Worm (Caenorhabditis elegans) whole organism, early embryonic: Measurements from ENCODE around the gene ctsa-1.2.
"Not testable (repeated sequence)": the region's sequence is repeated elsewhere in the genome, so short reads cannot be mapped to it uniquely, and the experiment has no call there.

ENCODE experiments used
- B0310.2 ChIP-seq: sonication (generic microtip); optimal IDR thresholded peaks from 2 replicates; lab custom pipeline; 2016; ENCODE audit warnings: mild to moderate bottlenecking, missing genetic modification characterization, missing compliant biosample characterization
- F13C5.2 ChIP-seq: sonication (generic microtip); optimal IDR thresholded peaks from 2 replicates; lab custom pipeline; 2017; ENCODE audit warnings: mild to moderate bottlenecking, missing genetic modification characterization, inconsistent platforms, missing compliant biosample characterization
- aly-1 ChIP-seq: sonication (generic microtip); optimal IDR thresholded peaks from 2 replicates; lab custom pipeline; 2016; ENCODE audit warnings: missing genetic modification characterization, missing compliant biosample characterization
- ama-1 ChIP-seq: fragments of 150-350 bp; optimal IDR thresholded peaks from 2 replicates; lab custom pipeline; 2014
- ceh-13 ChIP-seq: fragments of 200-800 bp; sonication (Bioruptor generic); optimal IDR thresholded peaks from 2 replicates; lab custom pipeline; 2018; ENCODE audit warnings: mild to moderate bottlenecking, missing genetic modification characterization, missing compliant biosample characterization
- ceh-36 ChIP-seq: sonication (generic microtip); optimal IDR thresholded peaks from 2 replicates; lab custom pipeline; 2016; ENCODE audit warnings: missing genetic modification characterization, inconsistent platforms, missing compliant biosample characterization
- ets-7 ChIP-seq: sonication (generic microtip); optimal IDR thresholded peaks from 2 replicates; lab custom pipeline; 2016; ENCODE audit warnings: missing genotype, missing genetic modification characterization, missing compliant biosample characterization
- flt-1 ChIP-seq: fragments of 200-800 bp; sonication (Bioruptor generic); IDR thresholded peaks from 2 replicates; pipeline ENCODE4 v1.3.6; 2022; ENCODE audit warnings: missing genetic modification characterization, missing compliant biosample characterization
- hmbx-1 ChIP-seq: sonication (generic microtip); optimal IDR thresholded peaks from 2 replicates; lab custom pipeline; 2016; ENCODE audit warnings: mild to moderate bottlenecking, missing genetic modification characterization, missing compliant biosample characterization
- hmg-4 ChIP-seq: fragments of 200-800 bp; sonication (Bioruptor generic); optimal IDR thresholded peaks from 2 replicates; lab custom pipeline; 2018; ENCODE audit warnings: mild to moderate bottlenecking, missing genetic modification characterization, missing compliant biosample characterization
- hnd-1 ChIP-seq: sonication (generic microtip); optimal IDR thresholded peaks from 2 replicates; lab custom pipeline; 2016; ENCODE audit warnings: missing genetic modification characterization, missing compliant biosample characterization
- pes-1 ChIP-seq: fragments of 200-800 bp; sonication (Bioruptor generic); IDR thresholded peaks from 2 replicates; pipeline ENCODE4 v1.3.6; 2022; ENCODE audit warnings: missing genetic modification reagents, missing genetic modification characterization, missing compliant biosample characterization
- scrt-1 ChIP-seq: fragments of 200-800 bp; sonication (Bioruptor generic); IDR thresholded peaks from 2 replicates; pipeline ENCODE4 v1.3.6; 2022; ENCODE audit warnings: missing genetic modification characterization, missing compliant biosample characterization
- sea-1 ChIP-seq: fragments of 200-800 bp; sonication (Bioruptor generic); conservative IDR thresholded peaks from 2 replicates; pipeline ENCODE4 v1.3.6; 2022; ENCODE audit warnings: missing genetic modification characterization, missing compliant biosample characterization
- tbx-11 ChIP-seq: fragments of 200-800 bp; sonication (Bioruptor generic); IDR thresholded peaks from 2 replicates; pipeline ENCODE4 v1.3.6; 2022; ENCODE audit warnings: missing genetic modification characterization, missing compliant biosample characterization
- tbx-37 ChIP-seq: fragments of 200-800 bp; sonication (Bioruptor generic); conservative IDR thresholded peaks from 2 replicates; pipeline ENCODE4 v1.3.6; 2022; ENCODE audit warnings: missing genetic modification reagents, missing genetic modification characterization, missing compliant biosample characterization
- tra-4 ChIP-seq: sonication (generic microtip); optimal IDR thresholded peaks from 2 replicates; lab custom pipeline; 2017; ENCODE audit warnings: missing genetic modification characterization, missing compliant biosample characterization

ctsa-1.2 gene

ce11 chrII:11739199-11739598 lies at the start of gene ctsa-1.2:
Gene ctsa-1.2 (plus strand): TSS chrII:11739358.
- TF ChIP-seq B0310.2 (tag; lab: Kevin White, UChicago) (no peak), tbx-11 (no peak), hmbx-1 (tag; lab: Kevin White, UChicago) (no peak), scrt-1 (GFP tag; lab: Robert Waterston, UW) (no peak), tbx-37 (GFP tag; lab: Robert Waterston, UW) (no peak), pes-1 (GFP tag; lab: Robert Waterston, UW) (no peak), flt-1 (no peak), sea-1 (GFP tag; lab: Robert Waterston, UW) (no peak), ets-7 (no peak), hmg-4 (GFP tag; lab: Kevin White, UChicago) (no peak), ceh-36 (tag; lab: Kevin White, UChicago) (no peak), aly-1 (no peak), ceh-13 (GFP tag; lab: Kevin White, UChicago) (no peak), hnd-1 (tag; lab: Kevin White, UChicago) (no peak), ama-1 (lab: Kevin White, UChicago) (no peak), F13C5.2 (tag; lab: Kevin White, UChicago) (no peak)

ce11 chrII:11689941-11690340 lies 49.2 kb upstream of the ctsa-1.2 start:
- no peak for TF ChIP-seq aly-1

ce11 chrII:11690868-11691267 lies 48.3 kb upstream of the ctsa-1.2 start:
- no peak for TF ChIP-seq tbx-37 (GFP tag; lab: Robert Waterston, UW)
- TF ChIP-seq flt-1 = no peak

- TF ChIP-seq hmg-4 (GFP tag; lab: Kevin White, UChicago) (no peak), pes-1 (GFP tag; lab: Robert Waterston, UW) (peak; percentile 32; the same call in 1 of the 2 replicates), F13C5.2 (tag; lab: Kevin White, UChicago) (peak; percentile 65)
Observed at ce11 chrII:11694432-11694831, 44.7 kb upstream of the ctsa-1.2 start.

- TF ChIP-seq aly-1; ets-7; ama-1 (lab: Kevin White, UChicago): not testable (repeated sequence)
Observed at ce11 chrII:11695161-11695944, 43.8 kb upstream of the ctsa-1.2 start, which contains the start of gene tars-1. Gene tars-1 (minus strand): TSS chrII:11695657.

ce11 chrII:11695945-11696270 lies 43.2 kb upstream of the ctsa-1.2 start, which contains the start of gene xpf-1:
Gene xpf-1 (plus strand): TSS chrII:11696171.
- TF ChIP-seq tbx-37 (GFP tag; lab: Robert Waterston, UW) (no peak), ceh-13 (GFP tag; lab: Kevin White, UChicago) (no peak), F13C5.2 (tag; lab: Kevin White, UChicago) (no peak), hmbx-1 (tag; lab: Kevin White, UChicago) (no peak), B0310.2 (tag; lab: Kevin White, UChicago) (no peak), hnd-1 (tag; lab: Kevin White, UChicago) (no peak)

- TF ChIP-seq scrt-1 (GFP tag; lab: Robert Waterston, UW) (no peak), aly-1 (no peak), tra-4 (no peak), hmbx-1 (tag; lab: Kevin White, UChicago) (no peak), hmg-4 (GFP tag; lab: Kevin White, UChicago) (no peak), tbx-11 (no peak), ets-7 (no peak), sea-1 (GFP tag; lab: Robert Waterston, UW) (no peak), flt-1 (no peak), hnd-1 (tag; lab: Kevin White, UChicago) (no peak), ama-1 (lab: Kevin White, UChicago) (no peak), F13C5.2 (tag; lab: Kevin White, UChicago) (no peak), ceh-36 (tag; lab: Kevin White, UChicago) (no peak), B0310.2 (tag; lab: Kevin White, UChicago) (no peak)
Observed at ce11 chrII:11700200-11700599, 39.0 kb upstream of the ctsa-1.2 start, which contains the start of gene inos-1. Gene inos-1 (minus strand): TSS chrII:11700300.

- TF ChIP-seq ets-7 = no peak
Observed at ce11 chrII:11700635-11701034, 38.5 kb upstream of the ctsa-1.2 start.

ce11 chrII:11705787-11706186 lies 33.4 kb upstream of the ctsa-1.2 start, which contains the start of gene VF13D12L.3:
Gene VF13D12L.3 (plus strand): TSS chrII:11706009.
- TF ChIP-seq B0310.2 (tag; lab: Kevin White, UChicago) (no peak), flt-1 (no peak), tbx-11 (no peak), hmg-4 (GFP tag; lab: Kevin White, UChicago) (no peak), pes-1 (GFP tag; lab: Robert Waterston, UW) (no peak), hnd-1 (tag; lab: Kevin White, UChicago) (no peak), ceh-13 (GFP tag; lab: Kevin White, UChicago) (no peak), ets-7 (no peak), hmbx-1 (tag; lab: Kevin White, UChicago) (no peak), ama-1 (lab: Kevin White, UChicago) (no peak), ceh-36 (tag; lab: Kevin White, UChicago) (no peak), tra-4 (no peak), aly-1 (no peak), sea-1 (GFP tag; lab: Robert Waterston, UW) (no peak), F13C5.2 (tag; lab: Kevin White, UChicago) (no peak), scrt-1 (GFP tag; lab: Robert Waterston, UW) (no peak)
